Worm (Caenorhabditis elegans): ENCODE results near the gene nep-21.
A peak's percentile ranks its signal among the peaks of the same experiment; 100 is the strongest.

Gene nep-21

DNA sequence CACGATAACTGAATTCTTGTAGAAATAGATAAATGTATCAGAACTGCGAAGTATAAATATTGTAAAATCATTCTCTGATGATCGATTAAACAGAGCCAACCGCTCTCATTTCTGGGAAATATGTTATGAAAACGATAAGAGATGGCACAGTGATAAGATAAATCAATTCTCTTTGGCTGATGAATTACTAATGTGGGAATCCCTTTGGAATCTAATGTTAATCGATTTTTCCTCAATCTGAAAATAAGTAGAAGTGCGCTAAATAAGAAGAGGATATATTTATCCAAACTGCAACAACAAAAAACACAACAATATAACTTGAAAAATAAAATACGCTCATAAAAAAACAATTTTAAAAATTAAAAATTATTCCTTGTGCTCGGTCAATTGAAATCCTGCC is 43.4 kb downstream of the nep-21 start, which contains the start of gene cest-2.3:
TSS of gene cest-2.3 (minus strand) at position 101 of the 400 bp plus-strand sequence.
- TF ChIP-seq ceh-62 (tag; optimal IDR thresholded peaks at IDR 0.05) (no peak), aha-1 (tag) (peak; percentile 3)

DNA sequence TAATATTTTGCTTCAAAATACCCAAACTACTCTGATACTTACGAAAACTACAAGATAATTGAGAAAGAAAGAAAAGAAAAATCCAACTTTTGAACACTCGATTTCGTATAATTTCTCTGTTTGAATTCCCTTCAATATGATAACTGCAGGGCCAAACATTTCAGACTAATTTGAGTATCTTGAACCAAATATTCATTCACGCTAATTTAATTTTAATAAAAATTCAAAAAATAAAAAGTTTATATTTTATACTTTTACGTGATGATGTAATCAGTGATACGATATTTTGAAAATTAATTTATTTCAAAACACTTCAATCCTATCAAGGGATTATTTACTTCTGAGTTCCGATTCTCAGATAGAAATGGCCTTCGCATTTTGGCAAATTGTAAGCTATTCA is 46.3 kb downstream of the nep-21 start, which contains the start of gene ZC376.8:
TSS of gene ZC376.8 (plus strand) at position 301 of the 400 bp plus-strand sequence.
- TF ChIP-seq ZK546.5 (tag; optimal IDR thresholded peaks at IDR 0.05) (no peak), aha-1 (tag) (peak; percentile 24)

DNA sequence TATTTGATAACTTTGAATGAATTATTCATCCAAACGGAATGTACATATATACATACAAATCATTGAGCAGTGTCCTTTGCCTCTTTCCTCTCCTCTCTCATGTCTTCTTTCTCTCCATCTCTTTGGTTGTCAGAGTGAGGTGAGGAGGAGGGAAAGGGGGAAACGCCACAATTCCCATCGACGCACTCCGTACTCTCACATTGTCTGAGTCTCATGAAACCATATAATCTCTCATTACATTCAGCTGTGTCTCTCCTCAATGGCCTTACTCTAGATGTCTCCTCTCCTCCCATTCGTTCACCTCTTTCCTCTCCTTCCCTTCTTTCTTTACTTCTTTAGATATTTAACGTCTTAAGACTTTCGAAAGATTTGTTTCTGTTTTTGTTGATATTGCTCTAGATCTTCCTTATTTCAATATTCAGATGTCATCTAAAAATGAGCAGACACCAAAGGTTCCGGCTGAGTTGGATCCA is 48.6 kb downstream of the nep-21 start, which contains the start of gene ceh-74:
TSS of gene ceh-74 (plus strand) at position 423 of the 473 bp plus-strand sequence.
- TF ChIP-seq aha-1 (tag): peak; percentile 93
- peak; percentile 57 for TF ChIP-seq hmg-1.1 (GFP tag; IDR thresholded peaks at IDR 0.05)
- no peak for TF ChIP-seq zip-11 (GFP tag; IDR thresholded peaks at IDR 0.05)
- TF ChIP-seq dpl-1 (GFP tag; optimal IDR thresholded peaks at IDR 0.05): peak; percentile 10
- TF ChIP-seq cey-2 (tag; optimal IDR thresholded peaks at IDR 0.05; ENCODE audit: borderline replicate concordance, insufficient read depth): no peak
- peak; percentile 9 for TF ChIP-seq hlh-11 (tag; optimal IDR thresholded peaks at IDR 0.05)
- TF ChIP-seq mxl-3 (GFP tag; optimal IDR thresholded peaks at IDR 0.05): no peak
- no peak for TF ChIP-seq lin-1 (GFP tag; IDR thresholded peaks at IDR 0.05)

DNA sequence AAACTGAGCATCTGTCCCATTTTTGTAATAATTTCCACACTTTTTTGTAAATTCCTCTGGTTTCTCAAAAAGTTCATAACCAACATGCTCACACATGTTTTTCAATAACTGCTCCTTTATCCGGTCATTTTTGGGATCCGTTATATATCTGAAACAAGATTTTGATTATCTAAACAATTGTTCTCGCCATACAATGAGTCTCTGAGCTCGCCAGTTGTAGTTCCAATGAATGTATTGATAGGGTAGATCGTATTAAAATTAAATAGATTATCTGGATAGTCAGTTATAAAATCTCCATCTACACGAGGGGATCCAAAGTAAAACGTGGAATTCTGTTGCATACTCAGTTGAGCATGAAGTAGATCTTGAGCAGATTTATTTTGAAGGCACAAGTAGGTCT is 49.7 kb downstream of the nep-21 start:
- TF ChIP-seq dmd-8 (GFP tag; IDR thresholded peaks at IDR 0.05) (no peak), unc-62 (GFP tag; optimal IDR thresholded peaks at IDR 0.05 in 1 of 2) (peak in 1 of 2 experiments; percentile 92), unc-62 (tag; optimal IDR thresholded peaks at IDR 0.05) (no peak)

DNA sequence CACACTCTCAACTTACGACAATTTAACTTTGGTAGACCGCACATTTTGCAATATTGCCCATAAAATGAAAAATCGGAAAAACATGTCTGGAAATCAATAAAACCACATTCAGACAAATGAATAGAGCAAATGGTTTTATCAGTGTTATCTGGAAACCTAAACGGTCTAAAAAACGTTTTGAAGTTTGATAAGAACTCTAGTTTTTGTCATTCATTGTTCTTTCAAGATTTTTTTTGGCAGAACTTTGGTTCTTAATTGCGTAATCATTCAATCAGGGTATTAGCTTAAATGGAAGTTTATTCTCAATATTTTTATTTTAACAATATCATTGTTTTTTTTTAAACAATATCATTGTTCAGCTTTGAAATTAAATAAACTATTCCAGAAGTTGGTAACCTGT is 51.1 kb downstream of the nep-21 start, which contains the start of gene cest-2.2:
TSS of gene cest-2.2 (minus strand) at position 140 of the 400 bp plus-strand sequence.
- TF ChIP-seq aha-1 (tag) (peak; percentile 55), ZK546.5 (tag; optimal IDR thresholded peaks at IDR 0.05) (no peak), ceh-62 (tag; optimal IDR thresholded peaks at IDR 0.05) (no peak), pha-4 (GFP tag; IDR thresholded peaks at IDR 0.05) (no peak), pha-4 (tag; optimal IDR thresholded peaks at IDR 0.05) (no peak), pqm-1 (tag; optimal IDR thresholded peaks at IDR 0.05) (peak; percentile 27), dmd-6 (GFP tag; IDR thresholded peaks at IDR 0.05) (0 out of 2 replicates have a peak, but pooled peaks have one; percentile 14), tra-1 (GFP tag; IDR thresholded peaks at IDR 0.05) (no peak), jun-1 (tag; optimal IDR thresholded peaks at IDR 0.05) (no peak), daf-16 (GFP tag; optimal IDR thresholded peaks at IDR 0.05) (no peak), daf-16 (tag; optimal IDR thresholded peaks at IDR 0.05) (peak; percentile 62), dve-1 (tag; optimal IDR thresholded peaks at IDR 0.05; ENCODE audit: insufficient read depth) (peak; percentile 36), zfp-3 (GFP tag; conservative IDR thresholded peaks at IDR 0.05) (no peak), nhr-28 (tag; optimal IDR thresholded peaks at IDR 0.05) (peak; percentile 51)

DNA sequence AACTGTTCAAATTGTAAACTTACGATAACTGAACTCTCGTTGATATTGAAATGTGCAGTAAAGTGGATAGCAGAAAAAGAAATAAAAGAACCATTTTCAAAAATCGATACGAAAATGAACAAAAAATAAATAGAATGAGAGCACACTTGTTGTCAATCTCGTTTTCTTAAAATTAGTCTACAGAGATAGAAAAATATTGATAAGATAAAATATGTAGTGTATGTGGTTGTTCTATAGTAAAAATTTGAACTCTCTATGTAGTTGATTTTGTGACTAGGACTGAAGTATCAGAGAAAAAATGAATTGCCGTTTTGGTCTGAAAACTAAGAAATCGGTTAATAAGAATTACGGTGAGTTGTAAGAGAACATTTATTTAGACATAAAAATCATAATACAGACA is 55.0 kb downstream of the nep-21 start, which contains the start of gene cest-2.1:
TSS of gene cest-2.1 (minus strand) at position 198 of the 400 bp plus-strand sequence.
- TF ChIP-seq vab-7 (GFP tag; IDR thresholded peaks at IDR 0.05): no peak
- TF ChIP-seq lin-38 (GFP tag; IDR thresholded peaks at IDR 0.05): no peak
- TF ChIP-seq spr-3 (GFP tag; optimal IDR thresholded peaks at IDR 0.05): no peak
- TF ChIP-seq lin-13 (GFP tag; optimal IDR thresholded peaks at IDR 0.05): no peak
- no peak for TF ChIP-seq lin-39 (tag; optimal IDR thresholded peaks at IDR 0.05)
- no peak for TF ChIP-seq zip-11 (GFP tag; IDR thresholded peaks at IDR 0.05)
- TF ChIP-seq fos-1 (tag; optimal IDR thresholded peaks at IDR 0.05): no peak
- no peak for TF ChIP-seq skn-1 (tag; optimal IDR thresholded peaks at IDR 0.05)
- no peak for TF ChIP-seq lim-7 (GFP tag; IDR thresholded peaks at IDR 0.05)
- peak; percentile 11 for TF ChIP-seq dve-1 (tag; optimal IDR thresholded peaks at IDR 0.05; ENCODE audit: insufficient read depth)
- TF ChIP-seq ama-1 (optimal IDR thresholded peaks at IDR 0.05): no peak
- no peak for TF ChIP-seq pha-4 (GFP tag; IDR thresholded peaks at IDR 0.05)
- TF ChIP-seq pha-4 (tag; optimal IDR thresholded peaks at IDR 0.05): no peak
- TF ChIP-seq nhr-28 (tag; optimal IDR thresholded peaks at IDR 0.05): peak; percentile 72
- no peak for TF ChIP-seq F10B5.3 (tag; optimal IDR thresholded peaks at IDR 0.05)
- no peak for TF ChIP-seq nhr-237 (tag; optimal IDR thresholded peaks at IDR 0.05)
- TF ChIP-seq nhr-6 (tag; optimal IDR thresholded peaks at IDR 0.05): no peak
- TF ChIP-seq F26F4.8 (GFP tag; conservative IDR thresholded peaks at IDR 0.05): no peak
- TF ChIP-seq dmd-6 (GFP tag; IDR thresholded peaks at IDR 0.05): peak; percentile 44; the same call in 1 of the 2 replicates
- TF ChIP-seq zfp-3 (GFP tag; conservative IDR thresholded peaks at IDR 0.05): no peak
- no peak for TF ChIP-seq nhr-10 (tag; optimal IDR thresholded peaks at IDR 0.05)
- no peak for TF ChIP-seq mxl-2 (GFP tag; conservative IDR thresholded peaks at IDR 0.05)
- no peak for TF ChIP-seq nhr-41 (GFP tag; IDR thresholded peaks at IDR 0.05)
- no peak for TF ChIP-seq mes-2 (tag; optimal IDR thresholded peaks at IDR 0.05; ENCODE audit: poor library complexity, severe bottlenecking)
- TF ChIP-seq dpl-1 (GFP tag; optimal IDR thresholded peaks at IDR 0.05): no peak
- no peak for TF ChIP-seq lin-1 (GFP tag; IDR thresholded peaks at IDR 0.05)
